Fruit fly (Drosophila melanogaster) whole organism, prepupa: ENCODE results near the gene galene.

ENCODE experiments used
- CG10631 ChIP-seq: fragments of 200-800 bp; sonication (Bioruptor generic); optimal IDR thresholded peaks from 2 replicates; lab custom pipeline; 2016; ENCODE audit warnings: missing biosample characterization, missing genetic modification characterization
- CG11902 ChIP-seq: fragments of 200-800 bp; sonication (Bioruptor generic); optimal IDR thresholded peaks from 3 replicates; lab custom pipeline; 2016; ENCODE audit warnings: missing biosample characterization, missing genetic modification characterization
- CG15336 ChIP-seq: fragments of 200-800 bp; sonication (Bioruptor generic); IDR thresholded peaks from 2 replicates; pipeline ENCODE4 v1.3.6; 2022; ENCODE audit warnings: missing biosample characterization, missing genetic modification characterization
- Eip75B ChIP-seq: fragments of 200-800 bp; sonication (Bioruptor generic); optimal IDR thresholded peaks from 3 replicates; lab custom pipeline; 2016; ENCODE audit warnings: missing biosample characterization, missing genetic modification characterization
- eg ChIP-seq: fragments of 200-800 bp; sonication (Bioruptor generic); IDR thresholded peaks from 3 replicates; pipeline ENCODE4 v1.3.6; 2022; ENCODE audit warnings: missing biosample characterization, missing genetic modification characterization
- fd85E ChIP-seq: fragments of 200-800 bp; sonication (Bioruptor generic); optimal IDR thresholded peaks from 3 replicates; lab custom pipeline; 2016; ENCODE audit warnings: missing biosample characterization, missing genetic modification characterization

- TF ChIP-seq Eip75B: no peak
- no peak for TF ChIP-seq CG10631 (GFP tag; lab: Kevin White, UChicago)
- TF ChIP-seq eg (GFP tag; lab: Robert Waterston, UW): no peak
- no peak for TF ChIP-seq CG11902 (GFP tag; lab: Kevin White, UChicago)
- TF ChIP-seq fd85E: no peak
- no peak for TF ChIP-seq CG15336 (GFP tag; lab: Robert Waterston, UW)
Measured at dm6 chr3L:1211096-1211495, 24.4 kb upstream of the galene start, which contains the start of gene LysD.
